Worm (Caenorhabditis elegans): ENCODE results near the gene T08D10.5.

DNA sequence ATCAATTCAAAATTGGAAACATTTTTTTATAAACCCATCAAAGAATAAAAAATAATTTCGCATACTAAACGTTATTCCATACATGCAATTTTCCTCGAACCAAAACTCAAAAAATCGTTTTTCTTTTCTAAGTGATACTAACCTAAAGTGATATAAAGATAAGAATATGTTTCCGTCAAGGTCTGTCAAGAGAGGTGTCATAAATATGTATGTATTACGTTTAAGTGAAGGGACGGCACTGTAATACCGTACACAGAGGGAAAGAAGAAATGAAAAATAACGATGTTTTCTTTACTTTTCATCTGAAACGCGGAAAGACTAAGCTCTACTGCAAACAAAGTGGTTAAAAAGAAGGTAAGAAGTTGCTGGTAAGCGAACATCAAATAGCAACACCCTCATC is 49.1 kb downstream of the T08D10.5 start:
- TF ChIP-seq nhr-28 (tag; optimal IDR thresholded peaks at IDR 0.05) (no peak), fkh-10 (GFP tag; optimal IDR thresholded peaks at IDR 0.05) (no peak), pha-4 (tag; optimal IDR thresholded peaks at IDR 0.05) (no peak), ztf-4 (tag; optimal IDR thresholded peaks at IDR 0.05) (no peak), ceh-16 (tag; optimal IDR thresholded peaks at IDR 0.05) (no peak), ceh-9 (tag; optimal IDR thresholded peaks at IDR 0.05) (no peak), unc-39 (tag; optimal IDR thresholded peaks at IDR 0.05) (no peak), ceh-28 (tag; optimal IDR thresholded peaks at IDR 0.05) (no peak), elt-3 (tag; optimal IDR thresholded peaks at IDR 0.05) (no peak), daf-12 (tag; optimal IDR thresholded peaks at IDR 0.05) (no peak)

All from whole organism, L3 larva.